Worm (Caenorhabditis elegans) whole organism, late embryonic: ENCODE data around the gene sdf-9.
A peak's percentile ranks its signal among the peaks of the same experiment; 100 is the strongest.

Experiments
- C08G9.2 ChIP-seq: sonication (generic microtip); optimal IDR thresholded peaks from 2 replicates; lab custom pipeline; 2016; ENCODE audit warnings: mild to moderate bottlenecking, missing genetic modification characterization, moderate library complexity, missing compliant biosample characterization
- F13H6.1 ChIP-seq: sonication (generic microtip); optimal IDR thresholded peaks from 2 replicates; lab custom pipeline; 2016; ENCODE audit warnings: missing genetic modification characterization, missing compliant biosample characterization
- K02D7.2 ChIP-seq: sonication (generic microtip); optimal IDR thresholded peaks from 2 replicates; lab custom pipeline; 2017; ENCODE audit warnings: mild to moderate bottlenecking, missing genetic modification characterization, missing compliant biosample characterization
- K09A11.1 ChIP-seq: sonication (generic microtip); optimal IDR thresholded peaks from 2 replicates; lab custom pipeline; 2017; ENCODE audit warnings: antibody characterized with exemption, mild to moderate bottlenecking, missing genetic modification characterization, missing compliant biosample characterization; ENCODE audit not compliant: insufficient read depth
- T23F11.4 ChIP-seq: fragments of 200-800 bp; sonication (Bioruptor generic); optimal IDR thresholded peaks from 2 replicates; lab custom pipeline; 2018; ENCODE audit warnings: mild to moderate bottlenecking, missing genetic modification characterization, missing compliant biosample characterization
- Y22D7AL.16 ChIP-seq: sonication (generic microtip); optimal IDR thresholded peaks from 2 replicates; lab custom pipeline; 2016; ENCODE audit warnings: missing genetic modification characterization, missing compliant biosample characterization
- ama-1 ChIP-seq: fragments of 150-350 bp; optimal IDR thresholded peaks from 2 replicates; lab custom pipeline; 2014
- ceh-18 ChIP-seq: sonication (generic microtip); optimal IDR thresholded peaks from 2 replicates; lab custom pipeline; 2016; ENCODE audit warnings: missing genetic modification characterization, missing compliant biosample characterization
- ceh-19 ChIP-seq: fragments of 200-800 bp; sonication (Bioruptor generic); optimal IDR thresholded peaks from 2 replicates; lab custom pipeline; 2018; ENCODE audit warnings: mild to moderate bottlenecking, missing genetic modification characterization, missing compliant biosample characterization
- ceh-2 ChIP-seq: sonication (generic microtip); optimal IDR thresholded peaks from 2 replicates; lab custom pipeline; 2016; ENCODE audit warnings: missing genotype, missing genetic modification characterization, missing compliant biosample characterization
- ceh-22 ChIP-seq: sonication (generic microtip); optimal IDR thresholded peaks from 2 replicates; lab custom pipeline; 2017; ENCODE audit warnings: missing biosample characterization, missing genetic modification characterization
- ceh-30 ChIP-seq: fragments of 150-350 bp; optimal IDR thresholded peaks from 2 replicates; lab custom pipeline; 2014; ENCODE audit warnings: missing biosample characterization, missing genetic modification characterization
- ceh-34 ChIP-seq: sonication (generic microtip); optimal IDR thresholded peaks from 2 replicates; lab custom pipeline; 2016; ENCODE audit warnings: mild to moderate bottlenecking, missing genetic modification characterization, missing compliant biosample characterization
- ceh-45 ChIP-seq: fragments of 200-800 bp; sonication (Bioruptor generic); IDR thresholded peaks from 2 replicates; pipeline ENCODE4 v1.3.6; 2022; ENCODE audit warnings: missing genetic modification reagents, missing genetic modification characterization, missing compliant biosample characterization
- ceh-9 ChIP-seq: sonication (generic microtip); optimal IDR thresholded peaks from 2 replicates; lab custom pipeline; 2016; ENCODE audit warnings: mild to moderate bottlenecking, missing genetic modification characterization, inconsistent platforms, missing compliant biosample characterization
- dmd-4 ChIP-seq: sonication (generic microtip); optimal IDR thresholded peaks from 2 replicates; lab custom pipeline; 2016; ENCODE audit warnings: borderline replicate concordance, missing genetic modification characterization, missing compliant biosample characterization
- elt-4 ChIP-seq: sonication (generic microtip); optimal IDR thresholded peaks from 2 replicates; lab custom pipeline; 2016; ENCODE audit warnings: missing genetic modification characterization, missing compliant biosample characterization
- fkh-6 ChIP-seq: sonication (generic microtip); optimal IDR thresholded peaks from 2 replicates; lab custom pipeline; 2016; ENCODE audit warnings: missing genetic modification characterization, missing compliant biosample characterization
- gmeb-2 ChIP-seq: sonication (generic microtip); optimal IDR thresholded peaks from 2 replicates; lab custom pipeline; 2016; ENCODE audit warnings: missing genetic modification characterization, inconsistent platforms, missing compliant biosample characterization
- hlh-15 ChIP-seq: sonication (generic microtip); optimal IDR thresholded peaks from 2 replicates; lab custom pipeline; 2016; ENCODE audit warnings: missing genetic modification characterization, missing compliant biosample characterization
- hlh-6 ChIP-seq: sonication (generic microtip); optimal IDR thresholded peaks from 2 replicates; lab custom pipeline; 2016; ENCODE audit warnings: missing genotype, missing genetic modification characterization, missing compliant biosample characterization
- hlh-8 ChIP-seq: sonication (generic microtip); optimal IDR thresholded peaks from 2 replicates; lab custom pipeline; 2016; ENCODE audit warnings: missing genotype, missing genetic modification characterization, missing compliant biosample characterization
- lin-11 ChIP-seq: fragments of 200-800 bp; sonication (Bioruptor generic); optimal IDR thresholded peaks from 2 replicates; lab custom pipeline; 2018; ENCODE audit warnings: mild to moderate bottlenecking, missing genetic modification characterization, missing compliant biosample characterization
- mec-3 ChIP-seq: sonication (generic microtip); optimal IDR thresholded peaks from 2 replicates; lab custom pipeline; 2016; ENCODE audit warnings: borderline replicate concordance, missing genetic modification characterization, missing compliant biosample characterization
- nfya-1 ChIP-seq: sonication (generic microtip); optimal IDR thresholded peaks from 2 replicates; lab custom pipeline; 2017; ENCODE audit warnings: missing genetic modification characterization, mild to moderate bottlenecking, missing compliant biosample characterization, antibody characterized with exemption, moderate library complexity
- nhr-232 ChIP-seq: sonication (generic microtip); optimal IDR thresholded peaks from 2 replicates; lab custom pipeline; 2016; ENCODE audit warnings: missing genetic modification characterization, missing compliant biosample characterization
- npax-4 ChIP-seq: sonication (generic microtip); optimal IDR thresholded peaks from 2 replicates; lab custom pipeline; 2016; ENCODE audit warnings: missing genetic modification characterization, missing compliant biosample characterization
- odd-2 ChIP-seq: sonication (generic microtip); optimal IDR thresholded peaks from 2 replicates; lab custom pipeline; 2017; ENCODE audit warnings: antibody characterized with exemption, mild to moderate bottlenecking, missing genetic modification characterization, missing compliant biosample characterization
- pag-3 ChIP-seq: sonication (generic microtip); optimal IDR thresholded peaks from 2 replicates; lab custom pipeline; 2016; ENCODE audit warnings: missing compliant biosample characterization, missing genetic modification characterization, borderline replicate concordance
- pat-9 ChIP-seq: fragments of 200-800 bp; sonication (Bioruptor generic); optimal IDR thresholded peaks from 2 replicates; lab custom pipeline; 2018; ENCODE audit warnings: mild to moderate bottlenecking, missing genetic modification characterization, moderate library complexity, missing compliant biosample characterization
- pax-1 ChIP-seq: fragments of 150-350 bp; optimal IDR thresholded peaks from 2 replicates; lab custom pipeline; 2014; ENCODE audit warnings: missing biosample characterization, missing genetic modification characterization
- pha-2 ChIP-seq: sonication (generic microtip); optimal IDR thresholded peaks from 2 replicates; lab custom pipeline; 2017; ENCODE audit warnings: mild to moderate bottlenecking, missing genetic modification characterization, missing compliant biosample characterization
- pqm-1 ChIP-seq: sonication (generic microtip); optimal IDR thresholded peaks from 2 replicates; lab custom pipeline; 2016; ENCODE audit warnings: missing genetic modification characterization, missing compliant biosample characterization
- pros-1 ChIP-seq: fragments of 150-350 bp; optimal IDR thresholded peaks from 2 replicates; lab custom pipeline; 2014; ENCODE audit warnings: missing biosample characterization, missing genetic modification reagents, missing genetic modification characterization
- ref-2 ChIP-seq: sonication (generic microtip); optimal IDR thresholded peaks from 2 replicates; lab custom pipeline; 2016; ENCODE audit warnings: missing genetic modification characterization, missing compliant biosample characterization
- tbx-2 ChIP-seq: sonication (generic microtip); optimal IDR thresholded peaks from 2 replicates; lab custom pipeline; 2016; ENCODE audit warnings: missing genetic modification characterization, missing compliant biosample characterization
- ttx-3 ChIP-seq: sonication (generic microtip); optimal IDR thresholded peaks from 2 replicates; lab custom pipeline; 2016; ENCODE audit warnings: missing genetic modification reagents, missing genetic modification characterization, missing compliant biosample characterization
- unc-42 ChIP-seq: sonication (generic microtip); optimal IDR thresholded peaks from 2 replicates; lab custom pipeline; 2016; ENCODE audit warnings: missing genotype, missing genetic modification characterization, missing compliant biosample characterization
- unc-55 ChIP-seq: sonication (generic microtip); optimal IDR thresholded peaks from 2 replicates; lab custom pipeline; 2017; ENCODE audit warnings: missing biosample characterization, missing genetic modification reagents, missing genetic modification characterization
- unc-86 ChIP-seq: sonication (generic microtip); optimal IDR thresholded peaks from 2 replicates; lab custom pipeline; 2016; ENCODE audit warnings: missing genetic modification characterization, missing compliant biosample characterization
- zip-5 ChIP-seq: sonication (generic microtip); optimal IDR thresholded peaks from 2 replicates; lab custom pipeline; 2016; ENCODE audit warnings: missing genetic modification characterization, missing compliant biosample characterization
- ztf-16 ChIP-seq: sonication (generic microtip); optimal IDR thresholded peaks from 2 replicates; lab custom pipeline; 2017; ENCODE audit warnings: missing genetic modification characterization, missing compliant biosample characterization

The sdf-9 gene

ce11 chrV:20755494-20755893 is 42.5 kb upstream of the sdf-9 start:
- no peak for TF ChIP-seq unc-86 (tag; lab: Kevin White, UChicago)
- TF ChIP-seq dmd-4 (tag; lab: Kevin White, UChicago): no peak
- no peak for TF ChIP-seq ama-1 (lab: Kevin White, UChicago)
- no peak for TF ChIP-seq pqm-1
- TF ChIP-seq hlh-6: no peak
- TF ChIP-seq fkh-6 (tag; lab: Kevin White, UChicago): no peak
- no peak for TF ChIP-seq npax-4 (tag; lab: Kevin White, UChicago)
- no peak for TF ChIP-seq T23F11.4
- TF ChIP-seq pros-1 (tag; lab: Kevin White, UChicago): no peak
- TF ChIP-seq ttx-3 (tag; lab: Kevin White, UChicago): no peak
- no peak for TF ChIP-seq K02D7.2 (tag; lab: Kevin White, UChicago)
- TF ChIP-seq pax-1 (tag; lab: Kevin White, UChicago): no peak
- TF ChIP-seq unc-55 (GFP tag; lab: Kevin White, UChicago): no peak
- TF ChIP-seq C08G9.2 (tag; lab: Kevin White, UChicago): no peak
- no peak for TF ChIP-seq lin-11 (tag; lab: Kevin White, UChicago)
- TF ChIP-seq ceh-9 (tag; lab: Kevin White, UChicago): no peak
- TF ChIP-seq ceh-22 (tag; lab: Kevin White, UChicago): no peak
- TF ChIP-seq Y22D7AL.16 (tag; lab: Kevin White, UChicago): no peak
- no peak for TF ChIP-seq pha-2 (tag; lab: Kevin White, UChicago)
- TF ChIP-seq hlh-15 (tag; lab: Kevin White, UChicago): no peak

- TF ChIP-seq pha-2 (tag; lab: Kevin White, UChicago): peak; percentile 53
- TF ChIP-seq gmeb-2 (tag; lab: Kevin White, UChicago): no peak
- TF ChIP-seq ceh-45 (GFP tag; lab: Robert Waterston, UW): peak; percentile 38; the same call in 1 of the 2 replicates
- peak; percentile 41 for TF ChIP-seq nfya-1 (tag; lab: Kevin White, UChicago)
Measured at ce11 chrV:20756385-20756996, 41.5 kb upstream of the sdf-9 start.

ce11 chrV:20757255-20757654 is 40.8 kb upstream of the sdf-9 start:
- no peak for TF ChIP-seq ceh-2 (tag; lab: Kevin White, UChicago)
- no peak for TF ChIP-seq hlh-8 (tag; lab: Kevin White, UChicago)
- TF ChIP-seq ceh-30 (tag; lab: Kevin White, UChicago): no peak
- no peak for TF ChIP-seq mec-3 (tag; lab: Kevin White, UChicago)
- no peak for TF ChIP-seq pat-9 (tag; lab: Kevin White, UChicago)
- TF ChIP-seq pqm-1: no peak
- TF ChIP-seq ceh-19: peak; percentile 22
- TF ChIP-seq ceh-34 (tag; lab: Kevin White, UChicago): peak; percentile 66
- no peak for TF ChIP-seq unc-42 (tag; lab: Kevin White, UChicago)
- no peak for TF ChIP-seq npax-4 (tag; lab: Kevin White, UChicago)
- TF ChIP-seq zip-5 (tag; lab: Kevin White, UChicago): no peak
- no peak for TF ChIP-seq nhr-232 (tag; lab: Kevin White, UChicago)
- no peak for TF ChIP-seq ref-2
- TF ChIP-seq ceh-18 (tag; lab: Kevin White, UChicago): no peak
- TF ChIP-seq K02D7.2 (tag; lab: Kevin White, UChicago): no peak
- no peak for TF ChIP-seq ceh-22 (tag; lab: Kevin White, UChicago)
- TF ChIP-seq fkh-6 (tag; lab: Kevin White, UChicago): no peak
- TF ChIP-seq K09A11.1: no peak
- TF ChIP-seq, all 69 proteins: peak for 2

- TF ChIP-seq ceh-30 (tag; lab: Kevin White, UChicago) (no peak), elt-4 (no peak), F13H6.1 (tag; lab: Kevin White, UChicago) (no peak), K02D7.2 (tag; lab: Kevin White, UChicago) (no peak), tbx-2 (no peak), hlh-8 (tag; lab: Kevin White, UChicago) (no peak), T23F11.4 (no peak), pag-3 (tag; lab: Kevin White, UChicago) (no peak), odd-2 (tag; lab: Kevin White, UChicago) (no peak), ztf-16 (tag; lab: Kevin White, UChicago) (no peak)
Measured at ce11 chrV:20758106-20758505, 39.9 kb upstream of the sdf-9 start.
